Worm (Caenorhabditis elegans): ENCODE measurements around the gene cyp-13A3.

Gene cyp-13A3

ce11 chrII:9793197-9793596, at the start of gene cyp-13A3:
TSS of gene cyp-13A3 (minus strand) at chrII:9793297.
- no peak for TF ChIP-seq nhr-11 (tag; optimal IDR thresholded peaks at IDR 0.05)
- no peak for TF ChIP-seq C34F6.9 (tag; optimal IDR thresholded peaks at IDR 0.05)
- no peak for TF ChIP-seq nhr-77 (tag; optimal IDR thresholded peaks at IDR 0.05)
- TF ChIP-seq lin-13 (GFP tag; optimal IDR thresholded peaks at IDR 0.05): no peak
- TF ChIP-seq gmeb-1 (tag; optimal IDR thresholded peaks at IDR 0.05): no peak
- TF ChIP-seq crh-2 (tag; optimal IDR thresholded peaks at IDR 0.05): no peak
- no peak for TF ChIP-seq nhr-237 (tag; optimal IDR thresholded peaks at IDR 0.05)
- TF ChIP-seq aly-2 (tag; optimal IDR thresholded peaks at IDR 0.05): no peak
- TF ChIP-seq ceh-82 (tag; optimal IDR thresholded peaks at IDR 0.05): no peak
- no peak for TF ChIP-seq lin-11 (tag; optimal IDR thresholded peaks at IDR 0.05)
- TF ChIP-seq unc-62 (GFP tag; optimal IDR thresholded peaks at IDR 0.05): no peak
- TF ChIP-seq ceh-16 (tag; optimal IDR thresholded peaks at IDR 0.05): no peak
- no peak for TF ChIP-seq ZK546.5 (tag; optimal IDR thresholded peaks at IDR 0.05)
- no peak for TF ChIP-seq peb-1 (tag; optimal IDR thresholded peaks at IDR 0.05)
- no peak for TF ChIP-seq R02D3.7 (tag; optimal IDR thresholded peaks at IDR 0.05)
- TF ChIP-seq nhr-12 (tag; optimal IDR thresholded peaks at IDR 0.05): no peak
- no peak for TF ChIP-seq egl-27 (tag; optimal IDR thresholded peaks at IDR 0.05)
- TF ChIP-seq snpc-4 (tag; optimal IDR thresholded peaks at IDR 0.05): no peak
- no peak for TF ChIP-seq F13H6.1 (tag; optimal IDR thresholded peaks at IDR 0.05)

- TF ChIP-seq fos-1 (tag; optimal IDR thresholded peaks at IDR 0.05) (no peak), elt-1 (tag; optimal IDR thresholded peaks at IDR 0.05) (no peak), nhr-21 (tag; optimal IDR thresholded peaks at IDR 0.05) (no peak), aly-2 (tag; optimal IDR thresholded peaks at IDR 0.05) (no peak), ztf-4 (tag; optimal IDR thresholded peaks at IDR 0.05) (no peak)
These were observed 48.9 kb upstream of the cyp-13A3 start, which contains the start of gene rnh-1.2 for ce11 chrII:9841985-9842505. TSS of gene rnh-1.2 (minus strand) at chrII:9842035.

- TF ChIP-seq snpc-4 (tag; optimal IDR thresholded peaks at IDR 0.05) (no peak), nhr-25 (tag; optimal IDR thresholded peaks at IDR 0.05) (no peak), sem-4 (tag; optimal IDR thresholded peaks at IDR 0.05) (no peak), ceh-16 (tag; optimal IDR thresholded peaks at IDR 0.05) (no peak)
These were observed 47.2 kb upstream of the cyp-13A3 start, which contains the start of gene ZK938.11 for ce11 chrII:9840313-9840712. TSS of gene ZK938.11 (minus strand) at chrII:9840413.

ce11 chrII:9838260-9838935, 45.3 kb upstream of the cyp-13A3 start, which contains the start of gene arrd-4:
TSS of gene arrd-4 (minus strand) at chrII:9838310.
- TF ChIP-seq ama-1 (optimal IDR thresholded peaks at IDR 0.05) (no peak), lin-11 (tag; optimal IDR thresholded peaks at IDR 0.05) (peak; percentile 6)

ce11 chrII:9835958-9836357, 42.9 kb upstream of the cyp-13A3 start:
- TF ChIP-seq F13H6.1 (tag; optimal IDR thresholded peaks at IDR 0.05): no peak
- TF ChIP-seq mbf-1 (tag; optimal IDR thresholded peaks at IDR 0.05): no peak
- TF ChIP-seq unc-39 (tag; optimal IDR thresholded peaks at IDR 0.05): no peak
- TF ChIP-seq mab-5 (tag; optimal IDR thresholded peaks at IDR 0.05): no peak

DNA sequence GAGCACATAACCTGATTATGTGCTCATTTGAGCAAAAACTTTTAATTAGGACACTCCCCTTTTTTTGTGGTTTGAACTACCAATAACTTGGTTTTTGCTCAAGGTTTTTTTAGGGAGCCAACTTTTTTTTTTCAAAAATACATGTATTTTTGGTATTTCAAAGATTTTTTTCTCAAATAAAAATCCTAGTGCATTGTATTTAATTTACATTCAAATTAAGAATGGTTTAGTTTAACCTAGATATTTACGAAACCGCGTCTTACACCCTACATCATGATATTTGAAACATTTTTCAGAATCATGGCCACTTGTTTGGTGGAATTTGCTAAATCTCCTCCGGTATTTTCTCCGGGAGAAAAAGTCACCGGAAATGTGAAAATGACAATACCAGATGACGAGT, 41.8 kb upstream of the cyp-13A3 start, which contains the start of gene arrd-5:
Gene arrd-5 (plus strand): TSS at position 301 of the 400 bp plus-strand sequence.
- TF ChIP-seq ama-1 (optimal IDR thresholded peaks at IDR 0.05) (no peak), fos-1 (tag; optimal IDR thresholded peaks at IDR 0.05) (no peak)

DNA sequence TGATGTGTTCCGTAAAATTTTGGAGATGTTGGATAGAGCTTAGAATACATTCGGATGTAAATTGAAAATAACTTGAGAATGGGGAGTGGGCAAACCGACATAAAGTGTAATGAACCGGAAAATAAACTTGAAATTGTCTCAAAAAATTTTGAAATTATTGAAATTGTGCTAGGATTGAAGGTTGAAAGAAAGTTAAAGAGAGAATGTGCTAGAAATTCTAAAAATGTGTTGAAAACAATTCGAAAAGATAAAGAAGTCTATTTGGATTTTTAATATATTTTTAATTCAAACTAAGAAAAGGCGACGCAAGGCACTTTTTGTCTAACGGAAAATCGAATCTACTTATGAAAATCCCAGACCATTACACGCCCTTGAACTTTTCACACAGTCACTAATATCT, 40.8 kb upstream of the cyp-13A3 start, which contains the start of gene ZK938.3:
Gene ZK938.3 (minus strand): TSS at position 101 of the 400 bp plus-strand sequence.
- TF ChIP-seq elt-1 (tag; optimal IDR thresholded peaks at IDR 0.05) (no peak), Y55F3AM.14 (GFP tag; optimal IDR thresholded peaks at IDR 0.05) (no peak), nhr-11 (tag; optimal IDR thresholded peaks at IDR 0.05) (no peak), peb-1 (tag; optimal IDR thresholded peaks at IDR 0.05) (no peak), ceh-16 (tag; optimal IDR thresholded peaks at IDR 0.05) (no peak), snpc-4 (tag; optimal IDR thresholded peaks at IDR 0.05) (no peak), unc-55 (GFP tag; optimal IDR thresholded peaks at IDR 0.05) (no peak), nhr-77 (tag; optimal IDR thresholded peaks at IDR 0.05) (no peak), lin-11 (tag; optimal IDR thresholded peaks at IDR 0.05) (no peak), nhr-237 (tag; optimal IDR thresholded peaks at IDR 0.05) (no peak), elt-3 (tag; optimal IDR thresholded peaks at IDR 0.05) (no peak), nhr-129 (tag; optimal IDR thresholded peaks at IDR 0.05) (no peak), gmeb-1 (tag; optimal IDR thresholded peaks at IDR 0.05) (no peak), unc-39 (tag; optimal IDR thresholded peaks at IDR 0.05) (no peak)

Data from whole organism, L2 larva.